Fruit fly (Drosophila melanogaster): ENCODE measurements around the gene sowah.

The sowah gene

DNA sequence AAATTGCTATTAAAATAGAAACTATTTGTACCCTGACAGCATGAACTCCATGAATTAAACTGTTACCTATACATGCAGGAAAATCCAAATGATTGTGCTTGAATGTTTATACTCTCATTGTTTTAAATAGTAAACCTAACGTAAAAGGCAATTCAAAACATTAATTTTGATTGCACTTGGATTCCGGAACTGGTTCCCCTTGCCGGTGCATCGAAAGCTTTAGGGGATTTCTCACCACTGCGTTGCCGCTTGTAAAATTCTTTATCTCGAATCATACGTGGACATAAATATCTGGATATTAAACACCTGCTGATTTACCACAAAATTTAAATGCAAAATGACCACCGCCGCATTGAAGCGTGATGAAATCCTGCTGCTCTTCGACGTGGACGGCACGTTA, 38.0 kb downstream of the sowah start, which contains the start of gene Pmm2:
Gene Pmm2 (plus strand): TSS at position 273 of the 400 bp plus-strand sequence.
- TF ChIP-seq stwl (tag; optimal IDR thresholded peaks at IDR 0.05) (no peak), CG34422 (GFP tag; IDR thresholded peaks at IDR 0.05) (peak; percentile 56; the same call in 1 of the 3 replicates), Myb (GFP tag; optimal IDR thresholded peaks at IDR 0.05) (peak; percentile 15), CG5953 (GFP tag; IDR thresholded peaks at IDR 0.05) (no peak), bsh (GFP tag; optimal IDR thresholded peaks at IDR 0.05) (no peak), E2f2 (GFP tag; IDR thresholded peaks at IDR 0.05) (peak; percentile 63), NC2β (GFP tag; optimal IDR thresholded peaks at IDR 0.05) (no peak), bowl (GFP tag; IDR thresholded peaks at IDR 0.05) (no peak), chinmo (GFP tag; IDR thresholded peaks at IDR 0.05; ENCODE audit: partially characterized antibody) (peak; percentile 96), da (GFP tag; optimal IDR thresholded peaks at IDR 0.05) (no peak), trem (tag; optimal IDR thresholded peaks at IDR 0.05) (peak; percentile 3), CG12236 (GFP tag; optimal IDR thresholded peaks at IDR 0.05) (no peak), pzg (GFP tag; optimal IDR thresholded peaks at IDR 0.05) (peak; percentile 36), Xbp1 (GFP tag; optimal IDR thresholded peaks at IDR 0.05) (peak; percentile 15), amos (GFP tag; IDR thresholded peaks at IDR 0.05; ENCODE audit: partially characterized antibody) (peak; percentile 24; the same call in 1 of the 2 replicates), schlank (tag; optimal IDR thresholded peaks at IDR 0.05) (no peak), CG13287 (GFP tag; IDR thresholded peaks at IDR 0.05; ENCODE audit: partially characterized antibody) (peak; percentile 41), Ravus (GFP tag; IDR thresholded peaks at IDR 0.05) (no peak), ranshi (GFP tag; IDR thresholded peaks at IDR 0.05) (no peak), Dp (GFP tag; optimal IDR thresholded peaks at IDR 0.05) (peak; percentile 26), CG14860 (GFP tag; IDR thresholded peaks at IDR 0.05; ENCODE audit: partially characterized antibody) (no peak), CG43689 (GFP tag; IDR thresholded peaks at IDR 0.05) (no peak), Opbp (GFP tag; IDR thresholded peaks at IDR 0.05; ENCODE audit: partially characterized antibody) (no peak), nerfin-2 (GFP tag; IDR thresholded peaks at IDR 0.05; ENCODE audit: partially characterized antibody) (0 out of 2 replicates have a peak, but pooled peaks have one; percentile 18), CG3407 (GFP tag; optimal IDR thresholded peaks at IDR 0.05) (no peak), h (optimal IDR thresholded peaks at IDR 0.05) (no peak), CG17328 (GFP tag; IDR thresholded peaks at IDR 0.05) (0 out of 2 replicates have a peak, but pooled peaks have one; percentile 10), CG9797 (GFP tag; optimal IDR thresholded peaks at IDR 0.05) (no peak), CG15514 (GFP tag; optimal IDR thresholded peaks at IDR 0.05) (peak; percentile 99), gfzf (GFP tag; optimal IDR thresholded peaks at IDR 0.05) (peak; percentile 71), repo (GFP tag; optimal IDR thresholded peaks at IDR 0.05) (no peak), stc (GFP tag; IDR thresholded peaks at IDR 0.05) (no peak), mld (GFP tag; IDR thresholded peaks at IDR 0.05; ENCODE audit: partially characterized antibody) (no peak), MBD-R2 (GFP tag; IDR thresholded peaks at IDR 0.05) (peak; percentile 42; the same call in 1 of the 2 replicates), usp (GFP tag; optimal IDR thresholded peaks at IDR 0.05) (no peak), CG10979 (tag; optimal IDR thresholded peaks at IDR 0.05) (no peak), oc (tag; optimal IDR thresholded peaks at IDR 0.05) (no peak), pum (GFP tag; optimal IDR thresholded peaks at IDR 0.05) (no peak), Pdp1 (GFP tag; optimal IDR thresholded peaks at IDR 0.05) (no peak), MESR4 (GFP tag; optimal IDR thresholded peaks at IDR 0.05) (peak; percentile 46), Mad (GFP tag; optimal IDR thresholded peaks at IDR 0.05) (no peak), Rfx (GFP tag; IDR thresholded peaks at IDR 0.05) (no peak), CG9437 (GFP tag; optimal IDR thresholded peaks at IDR 0.05) (no peak), sima (GFP tag; optimal IDR thresholded peaks at IDR 0.05) (no peak), CG11695 (GFP tag; IDR thresholded peaks at IDR 0.05) (no peak), Blimp-1 (GFP tag; optimal IDR thresholded peaks at IDR 0.05) (no peak), YL-1 (GFP tag; optimal IDR thresholded peaks at IDR 0.05) (no peak), Jarid2 (GFP tag; optimal IDR thresholded peaks at IDR 0.05) (no peak), CG17385 (GFP tag; optimal IDR thresholded peaks at IDR 0.05) (no peak), emc (GFP tag; optimal IDR thresholded peaks at IDR 0.05) (no peak), CG10274 (GFP tag; optimal IDR thresholded peaks at IDR 0.05) (no peak)
